Worm (Caenorhabditis elegans) whole organism, L3 larva: Measurements from ENCODE around the gene C17E7.13.
A peak's percentile ranks its signal among the peaks of the same experiment; 100 is the strongest.

Experiments
- aly-2 ChIP-seq: fragments of 150-350 bp; optimal IDR thresholded peaks from 2 replicates; lab custom pipeline; 2014; ENCODE audit warnings: missing biosample characterization, missing genetic modification characterization
- ama-1 ChIP-seq: fragments of 150-350 bp; optimal IDR thresholded peaks from 2 replicates; lab custom pipeline; 2018
- ceh-16 ChIP-seq: sonication (generic microtip); optimal IDR thresholded peaks from 2 replicates; lab custom pipeline; 2017; ENCODE audit warnings: missing biosample characterization, missing genetic modification characterization
- ceh-28 ChIP-seq: fragments of 150-350 bp; optimal IDR thresholded peaks from 2 replicates; lab custom pipeline; 2014; ENCODE audit warnings: missing biosample characterization, missing genetic modification reagents, missing genetic modification characterization
- ceh-82 ChIP-seq: fragments of 150-350 bp; optimal IDR thresholded peaks from 2 replicates; lab custom pipeline; 2014; ENCODE audit warnings: missing biosample characterization, missing genetic modification characterization
- daf-12 ChIP-seq: fragments of 150-350 bp; optimal IDR thresholded peaks from 2 replicates; lab custom pipeline; 2014; ENCODE audit warnings: missing biosample characterization, missing genetic modification reagents, missing genetic modification characterization
- egl-27 ChIP-seq: sonication (generic microtip); optimal IDR thresholded peaks from 4 replicates; lab custom pipeline; 2017; ENCODE audit warnings: missing biosample characterization, missing genetic modification reagents, missing genetic modification characterization
- egl-5 ChIP-seq: fragments of 150-350 bp; optimal IDR thresholded peaks from 2 replicates; lab custom pipeline; 2017; ENCODE audit warnings: missing biosample characterization, missing genetic modification reagents, missing genetic modification characterization, inconsistent platforms
- elt-1 ChIP-seq: fragments of 150-350 bp; optimal IDR thresholded peaks from 2 replicates; lab custom pipeline; 2014; ENCODE audit warnings: missing biosample characterization, missing genetic modification characterization
- elt-2 ChIP-seq: sonication (generic microtip); optimal IDR thresholded peaks from 2 replicates; lab custom pipeline; 2016; ENCODE audit warnings: missing genetic modification reagents, mild to moderate bottlenecking, missing genetic modification characterization, missing compliant biosample characterization
- elt-3 ChIP-seq, 3 experiments: fragments of 150-350 bp in 1 of 3; sonication (generic microtip) in 2 of 3; optimal IDR thresholded peaks; 2 replicates in 2 of 3; 4 replicates in 1 of 3; lab custom pipeline; 2014 to 2017; ENCODE audit warnings: missing biosample characterization in 3 of 3, missing genetic modification characterization in 3 of 3
- eor-1 ChIP-seq, 2 experiments: fragments of 150-350 bp; optimal IDR thresholded peaks; 2 replicates each; lab custom pipeline; 2014 to 2018; ENCODE audit warnings: missing biosample characterization in 2 of 2, missing genetic modification characterization in 2 of 2
- fkh-10 ChIP-seq: sonication (generic microtip); optimal IDR thresholded peaks from 2 replicates; lab custom pipeline; 2017; ENCODE audit warnings: missing biosample characterization, missing genetic modification reagents, missing genetic modification characterization
- fkh-2 ChIP-seq: fragments of 150-350 bp; optimal IDR thresholded peaks from 2 replicates; lab custom pipeline; 2014; ENCODE audit warnings: missing biosample characterization, missing genetic modification reagents, missing genetic modification characterization
- fos-1 ChIP-seq: fragments of 150-350 bp; optimal IDR thresholded peaks from 2 replicates; lab custom pipeline; 2014; ENCODE audit warnings: missing biosample characterization, missing genetic modification characterization
- hmg-11 ChIP-seq: sonication (generic microtip); optimal IDR thresholded peaks from 2 replicates; lab custom pipeline; 2016; ENCODE audit warnings: missing genetic modification characterization, missing compliant biosample characterization
- jun-1 ChIP-seq: fragments of 150-350 bp; optimal IDR thresholded peaks from 2 replicates; lab custom pipeline; 2014; ENCODE audit warnings: missing biosample characterization, missing genetic modification reagents, missing genetic modification characterization
- lin-15B ChIP-seq: fragments of 150-350 bp; optimal IDR thresholded peaks from 2 replicates; lab custom pipeline; 2014; ENCODE audit warnings: missing biosample characterization, missing genetic modification characterization
- nfya-1 ChIP-seq: sonication (generic microtip); optimal IDR thresholded peaks from 2 replicates; lab custom pipeline; 2017; ENCODE audit warnings: missing genetic modification characterization, mild to moderate bottlenecking, missing compliant biosample characterization, antibody characterized with exemption, moderate library complexity; ENCODE audit not compliant: insufficient read depth
- nhr-11 ChIP-seq: fragments of 150-350 bp; optimal IDR thresholded peaks from 2 replicates; lab custom pipeline; 2014; ENCODE audit warnings: missing biosample characterization, missing genetic modification characterization
- nhr-12 ChIP-seq: fragments of 150-350 bp; optimal IDR thresholded peaks from 2 replicates; lab custom pipeline; 2014; ENCODE audit warnings: missing biosample characterization, missing genetic modification characterization
- nhr-237 ChIP-seq: fragments of 150-350 bp; optimal IDR thresholded peaks from 2 replicates; lab custom pipeline; 2014; ENCODE audit warnings: missing biosample characterization, missing genetic modification characterization
- nhr-28 ChIP-seq: fragments of 150-350 bp; optimal IDR thresholded peaks from 2 replicates; lab custom pipeline; 2014; ENCODE audit warnings: missing biosample characterization, missing genetic modification characterization
- nhr-43 ChIP-seq: sonication (generic microtip); optimal IDR thresholded peaks from 2 replicates; lab custom pipeline; 2016; ENCODE audit warnings: mild to moderate bottlenecking, missing genetic modification characterization, missing compliant biosample characterization; ENCODE audit not compliant: poor library complexity, severe bottlenecking
- nhr-67 ChIP-seq: fragments of 150-350 bp; optimal IDR thresholded peaks from 2 replicates; lab custom pipeline; 2014; ENCODE audit warnings: missing biosample characterization, missing genetic modification characterization
- nhr-76 ChIP-seq: fragments of 150-350 bp; sonication (generic microtip); optimal IDR thresholded peaks from 5 replicates; lab custom pipeline; 2014; ENCODE audit warnings: missing biosample characterization, missing genetic modification characterization
- nhr-77 ChIP-seq: fragments of 150-350 bp; optimal IDR thresholded peaks from 2 replicates; lab custom pipeline; 2014; ENCODE audit warnings: missing biosample characterization, missing genetic modification characterization
- pha-4 ChIP-seq: fragments of 150-350 bp; optimal IDR thresholded peaks from 2 replicates; lab custom pipeline; 2014; ENCODE audit warnings: missing biosample characterization, missing genetic modification reagents, missing genetic modification characterization
- pqm-1 ChIP-seq: fragments of 150-350 bp; optimal IDR thresholded peaks from 2 replicates; lab custom pipeline; 2017; ENCODE audit warnings: missing biosample characterization, missing genetic modification characterization, inconsistent platforms
- sea-2 ChIP-seq: fragments of 150-350 bp; sonication (generic microtip); optimal IDR thresholded peaks from 4 replicates; lab custom pipeline; 2014; ENCODE audit warnings: missing biosample characterization, missing genetic modification reagents, missing genetic modification characterization
- skn-1 ChIP-seq: fragments of 150-350 bp; optimal IDR thresholded peaks from 2 replicates; lab custom pipeline; 2014; ENCODE audit warnings: missing biosample characterization, missing genetic modification characterization
- snpc-4 ChIP-seq: fragments of 150-350 bp; optimal IDR thresholded peaks from 2 replicates; lab custom pipeline; 2014; ENCODE audit warnings: missing biosample characterization, missing genetic modification characterization
- unc-39 ChIP-seq: sonication (generic microtip); optimal IDR thresholded peaks from 4 replicates; lab custom pipeline; 2017; ENCODE audit warnings: missing biosample characterization, missing genetic modification characterization
- unc-62 ChIP-seq: fragments of 150-350 bp; sonication (generic microtip); optimal IDR thresholded peaks from 4 replicates; lab custom pipeline; 2014; ENCODE audit warnings: missing biosample characterization, missing genetic modification reagents, missing genetic modification characterization
- zag-1 ChIP-seq: fragments of 150-350 bp; optimal IDR thresholded peaks from 2 replicates; lab custom pipeline; 2014; ENCODE audit warnings: missing biosample characterization, missing genetic modification characterization
- ztf-11 ChIP-seq: fragments of 150-350 bp; optimal IDR thresholded peaks from 2 replicates; lab custom pipeline; 2014; ENCODE audit warnings: missing biosample characterization, missing genetic modification characterization
- ztf-4 ChIP-seq: fragments of 150-350 bp; optimal IDR thresholded peaks from 2 replicates; lab custom pipeline; 2014; ENCODE audit warnings: missing biosample characterization, missing genetic modification characterization

The C17E7.13 gene

DNA sequence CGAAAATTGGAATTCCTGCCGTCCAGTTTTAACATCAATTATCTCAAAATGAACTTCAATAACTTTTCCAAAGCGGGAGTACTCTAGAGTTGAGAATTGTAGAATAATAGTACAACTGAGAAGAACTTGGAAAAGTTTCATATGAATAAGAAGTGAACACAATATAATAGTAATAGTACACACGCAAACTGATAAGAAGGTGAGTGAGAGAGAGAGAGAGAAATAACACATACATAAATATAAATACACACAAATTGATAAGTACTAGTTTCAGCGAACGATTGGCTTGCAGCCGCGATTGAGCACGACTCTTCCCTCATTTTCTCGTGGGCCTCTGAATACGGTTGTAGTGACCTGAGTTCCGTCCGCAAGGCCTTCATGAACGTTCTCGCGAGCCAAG is at the start of gene C17E7.13:
Gene C17E7.13, minus strand, starts transcription at position 176 of the 400 bp plus-strand sequence.
- TF ChIP-seq unc-62 (GFP tag; lab: Kevin White, UChicago) = no peak
- TF ChIP-seq unc-39 (tag; lab: Kevin White, UChicago) = no peak
- TF ChIP-seq nhr-77 (tag; lab: Kevin White, UChicago) = no peak
- TF ChIP-seq eor-1 (tag; optimal IDR thresholded peaks at IDR 0.05; lab: Kevin White, UChicago) = no peak
- peak; percentile 14 for TF ChIP-seq pqm-1 (tag; lab: Kevin White, UChicago)
- TF ChIP-seq elt-2 = peak; percentile 25

DNA sequence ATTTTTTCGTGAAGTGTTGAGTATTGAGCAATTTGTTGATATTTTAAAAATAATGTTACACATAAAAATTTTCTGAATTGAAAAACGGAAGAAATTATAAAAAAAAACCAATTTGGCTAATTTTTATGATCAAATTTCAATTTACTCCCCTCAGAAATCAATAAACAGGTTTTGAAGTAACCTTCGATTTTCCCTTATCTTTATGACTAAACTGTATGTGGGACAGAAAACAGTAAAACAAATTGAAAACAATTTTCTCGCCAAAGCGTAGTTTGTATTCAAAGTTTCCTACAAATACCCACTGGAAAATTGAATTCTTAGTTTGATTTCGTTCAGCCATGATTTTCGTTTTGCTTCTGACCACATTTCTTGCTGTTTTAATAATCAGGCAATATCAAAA is 49.7 kb upstream of the C17E7.13 start, which contains the start of gene cyp-35B1:
Gene cyp-35B1, plus strand, starts transcription at position 244 of the 400 bp plus-strand sequence.
- TF ChIP-seq nhr-77 (tag; lab: Kevin White, UChicago) (no peak), ceh-28 (tag; lab: Kevin White, UChicago) (peak; percentile 19)

DNA sequence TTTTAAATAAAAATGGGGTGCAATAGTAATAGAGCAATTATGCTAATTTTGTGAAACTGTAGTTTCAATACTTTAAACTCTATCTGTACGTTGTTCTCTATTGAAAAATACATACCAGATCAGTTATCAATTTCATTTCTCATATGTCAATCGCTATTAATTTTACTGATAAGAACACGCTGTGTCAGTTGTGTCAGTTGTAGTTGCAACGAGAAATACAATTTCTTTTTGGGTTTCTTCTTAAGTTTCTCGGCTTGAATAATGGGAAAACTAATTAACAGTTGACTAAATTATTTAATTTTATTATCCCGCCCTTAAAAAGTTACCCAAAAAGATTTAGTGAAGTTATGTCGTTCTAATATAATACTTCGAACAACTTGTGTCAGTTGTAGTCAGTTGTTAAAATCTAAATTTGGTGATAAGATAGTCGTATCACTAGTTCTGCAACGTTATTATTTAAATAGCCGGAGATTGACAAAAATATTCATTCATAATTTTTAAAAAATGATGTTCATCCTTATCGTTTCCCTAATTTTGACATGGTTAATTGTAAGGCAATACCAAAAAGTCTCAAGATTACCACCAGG is 46.9 kb upstream of the C17E7.13 start, which contains the start of gene cyp-35A5:
Gene cyp-35A5, plus strand, starts transcription at position 435 of the 587 bp plus-strand sequence.
- peak; percentile 0 for TF ChIP-seq pqm-1 (tag; lab: Kevin White, UChicago)
- peak; percentile 78 for TF ChIP-seq elt-2
- TF ChIP-seq skn-1 = no peak
- TF ChIP-seq elt-3 (tag; optimal IDR thresholded peaks at IDR 0.05; lab: Kevin White, UChicago) = no peak
- TF ChIP-seq fos-1 (tag; lab: Kevin White, UChicago) = no peak

DNA sequence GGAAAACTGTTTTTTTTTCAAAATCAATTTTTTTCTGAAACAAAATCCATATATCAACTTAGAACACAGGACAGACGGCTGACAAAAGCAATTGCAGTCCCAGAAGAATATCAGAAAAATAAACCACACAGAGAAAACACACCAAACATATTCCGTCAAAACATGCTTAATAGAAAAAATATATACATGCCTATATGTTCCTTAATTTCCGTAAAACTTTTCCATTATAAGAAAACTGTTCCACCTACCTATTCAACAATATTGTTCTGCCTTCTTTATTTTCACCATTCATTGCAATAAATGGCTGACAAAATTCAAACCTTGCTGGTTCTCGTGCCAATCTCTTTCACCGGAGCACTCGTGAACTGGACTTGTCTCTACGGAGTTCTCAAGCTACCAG is 42.2 kb upstream of the C17E7.13 start, which contains the start of gene srx-63:
Gene srx-63, plus strand, starts transcription at position 301 of the 400 bp plus-strand sequence.
- TF ChIP-seq aly-2 = no peak
- no peak for TF ChIP-seq elt-3 (tag; optimal IDR thresholded peaks at IDR 0.05; lab: Kevin White, UChicago)
- no peak for TF ChIP-seq ceh-16 (tag; lab: Kevin White, UChicago)
- no peak for TF ChIP-seq unc-39 (tag; lab: Kevin White, UChicago)
- no peak for TF ChIP-seq pqm-1 (tag; lab: Kevin White, UChicago)
- no peak for TF ChIP-seq ztf-4
- TF ChIP-seq ztf-11 = no peak
- TF ChIP-seq nhr-237 = no peak
- no peak for TF ChIP-seq ceh-82 (tag; lab: Kevin White, UChicago)
- no peak for TF ChIP-seq fos-1 (tag; lab: Kevin White, UChicago)
- no peak for TF ChIP-seq elt-2
- no peak for TF ChIP-seq zag-1 (tag; lab: Kevin White, UChicago)
- TF ChIP-seq nhr-12 (tag; lab: Kevin White, UChicago) = no peak
- TF ChIP-seq nhr-76 (tag; lab: Kevin White, UChicago) = no peak
- TF ChIP-seq pha-4 (tag; lab: Kevin White, UChicago) = no peak
- TF ChIP-seq jun-1 (tag; lab: Kevin White, UChicago) = no peak
- TF ChIP-seq nhr-67 (tag; lab: Kevin White, UChicago) = no peak
- TF ChIP-seq unc-62 (GFP tag; lab: Kevin White, UChicago) = no peak
- no peak for TF ChIP-seq snpc-4 (tag; lab: Kevin White, UChicago)
- no peak for TF ChIP-seq skn-1

DNA sequence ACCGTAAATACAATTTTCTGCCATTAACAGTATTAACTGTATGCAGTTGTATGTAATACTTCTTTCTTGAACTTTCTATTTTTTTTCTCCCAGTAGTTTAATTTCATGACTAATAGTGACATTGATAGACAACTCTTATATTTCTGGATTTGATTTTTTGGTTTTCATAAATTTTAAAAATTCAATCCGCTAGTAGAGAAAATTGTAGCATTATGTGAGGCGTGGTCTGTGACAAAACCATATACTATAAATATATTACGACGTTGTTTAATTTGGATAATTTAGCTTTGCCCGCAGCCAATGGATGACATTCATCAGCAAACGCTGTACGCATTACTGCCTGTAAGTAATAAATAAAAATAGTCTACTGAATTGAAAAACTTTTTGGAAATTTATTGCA is 40.0 kb upstream of the C17E7.13 start, which contains the start of gene srx-64:
Gene srx-64, plus strand, starts transcription at position 301 of the 400 bp plus-strand sequence.
- TF ChIP-seq pqm-1 (tag; lab: Kevin White, UChicago) = no peak
- TF ChIP-seq nhr-76 (tag; lab: Kevin White, UChicago) = no peak
- no peak for TF ChIP-seq fkh-2 (tag; lab: Kevin White, UChicago)
- TF ChIP-seq aly-2 = no peak
- no peak for TF ChIP-seq ztf-11
- no peak for TF ChIP-seq fkh-10 (GFP tag; lab: Kevin White, UChicago)
- no peak for TF ChIP-seq nhr-77 (tag; lab: Kevin White, UChicago)
- no peak for TF ChIP-seq elt-1 (tag; lab: Kevin White, UChicago)
- TF ChIP-seq nfya-1 (tag; lab: Kevin White, UChicago) = no peak

DNA sequence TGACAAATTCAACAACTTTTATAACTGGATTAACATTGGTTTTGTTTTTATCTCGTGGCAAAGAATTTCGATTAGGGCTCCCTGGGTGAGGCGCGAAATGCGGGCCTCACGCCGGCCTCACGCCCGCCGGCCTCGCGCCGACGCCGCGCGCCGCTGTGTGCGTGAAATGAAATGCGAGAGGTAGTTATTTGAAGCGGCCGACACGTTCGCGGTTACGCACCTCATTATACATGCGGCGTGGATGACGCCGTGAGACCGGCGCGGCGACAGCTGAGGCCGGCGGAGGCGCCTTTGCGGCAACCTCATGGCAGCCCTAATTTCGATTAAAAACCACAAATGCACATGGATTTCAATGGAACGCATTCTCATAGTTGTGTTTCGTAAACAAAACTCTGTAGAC is 38.4 kb upstream of the C17E7.13 start:
- TF ChIP-seq aly-2 = no peak
- no peak for TF ChIP-seq ama-1 (lab: Kevin White, UChicago)
- no peak for TF ChIP-seq nhr-28 (tag; lab: Kevin White, UChicago)
- no peak for TF ChIP-seq pha-4 (tag; lab: Kevin White, UChicago)
- no peak for TF ChIP-seq nhr-43 (tag; lab: Kevin White, UChicago)
- TF ChIP-seq lin-15B (tag; lab: Kevin White, UChicago) = no peak
- no peak for TF ChIP-seq ztf-11
- no peak for TF ChIP-seq nhr-12 (tag; lab: Kevin White, UChicago)
- no peak for TF ChIP-seq hmg-11 (tag; lab: Kevin White, UChicago)
- TF ChIP-seq nfya-1 (tag; lab: Kevin White, UChicago) = no peak
- TF ChIP-seq elt-2 = no peak
- TF ChIP-seq ceh-28 (tag; lab: Kevin White, UChicago) = no peak
- no peak for TF ChIP-seq egl-5 (tag; lab: Kevin White, UChicago)
- no peak for TF ChIP-seq nhr-11 (tag; lab: Kevin White, UChicago)
- no peak for TF ChIP-seq elt-1 (tag; lab: Kevin White, UChicago)
- no peak for TF ChIP-seq egl-27 (tag; lab: Kevin White, UChicago)
- TF ChIP-seq daf-12 (tag; lab: Kevin White, UChicago) = no peak
- TF ChIP-seq sea-2 (GFP tag; lab: Kevin White, UChicago) = no peak
- TF ChIP-seq snpc-4 (tag; lab: Kevin White, UChicago) = no peak
- TF ChIP-seq, all 47 proteins: peak for 0
